Worm (Caenorhabditis elegans): Measurements from ENCODE around the gene F56D6.12.

ce11 chrIV:3875260-3875659 is 32.7 kb upstream of the F56D6.12 start:
- TF ChIP-seq ref-1 (GFP tag; conservative IDR thresholded peaks at IDR 0.05) (no peak), ztf-23 (GFP tag; IDR thresholded peaks at IDR 0.05) (no peak), cog-1 (tag; optimal IDR thresholded peaks at IDR 0.05) (no peak), T22C8.4 (GFP tag; IDR thresholded peaks at IDR 0.05) (no peak), klf-2 (GFP tag; conservative IDR thresholded peaks at IDR 0.05) (no peak), med-1 (GFP tag; optimal IDR thresholded peaks at IDR 0.05; ENCODE audit: insufficient read depth) (no peak)

Data from whole organism, midembryonic.